Worm (Caenorhabditis elegans) whole organism, L2 larva: ENCODE results near the gene F55C12.19.

Experiments used
- C34F6.9 ChIP-seq: fragments of 150-350 bp; optimal IDR thresholded peaks from 2 replicates; lab custom pipeline; 2014; ENCODE audit warnings: missing biosample characterization, missing genetic modification characterization
- F13H6.1 ChIP-seq: sonication (generic microtip); optimal IDR thresholded peaks from 2 replicates; lab custom pipeline; 2016; ENCODE audit warnings: missing genetic modification characterization, missing compliant biosample characterization
- R02D3.7 ChIP-seq: fragments of 150-350 bp; optimal IDR thresholded peaks from 2 replicates; lab custom pipeline; 2014; ENCODE audit warnings: missing biosample characterization, missing genetic modification characterization
- Y55F3AM.14 ChIP-seq: fragments of 200-800 bp; sonication (Bioruptor generic); optimal IDR thresholded peaks from 2 replicates; lab custom pipeline; 2018; ENCODE audit warnings: mild to moderate bottlenecking, missing genetic modification characterization, missing compliant biosample characterization
- ZK546.5 ChIP-seq: sonication (generic microtip); optimal IDR thresholded peaks from 2 replicates; lab custom pipeline; 2017; ENCODE audit warnings: missing biosample characterization, missing genetic modification characterization
- alr-1 ChIP-seq: fragments of 150-350 bp; optimal IDR thresholded peaks from 2 replicates; lab custom pipeline; 2014; ENCODE audit warnings: missing biosample characterization, missing genetic modification characterization
- aly-2 ChIP-seq: fragments of 150-350 bp; optimal IDR thresholded peaks from 2 replicates; lab custom pipeline; 2014; ENCODE audit warnings: missing biosample characterization, missing genetic modification characterization
- ama-1 ChIP-seq: fragments of 150-350 bp; optimal IDR thresholded peaks from 2 replicates; lab custom pipeline; 2018; ENCODE audit warnings: inconsistent platforms
- blmp-1 ChIP-seq: sonication (generic microtip); optimal IDR thresholded peaks from 2 replicates; lab custom pipeline; 2017; ENCODE audit warnings: missing genetic modification characterization, mild to moderate bottlenecking, missing compliant biosample characterization, antibody characterized with exemption, moderate library complexity; ENCODE audit not compliant: insufficient read depth
- ceh-16 ChIP-seq: fragments of 150-350 bp; optimal IDR thresholded peaks from 2 replicates; lab custom pipeline; 2014; ENCODE audit warnings: missing biosample characterization, missing genetic modification characterization
- ceh-82 ChIP-seq: fragments of 150-350 bp; optimal IDR thresholded peaks from 2 replicates; lab custom pipeline; 2014; ENCODE audit warnings: missing biosample characterization, missing genetic modification characterization
- crh-2 ChIP-seq: sonication (generic microtip); optimal IDR thresholded peaks from 2 replicates; lab custom pipeline; 2017; ENCODE audit warnings: missing biosample characterization, missing genetic modification characterization
- dmd-4 ChIP-seq: sonication (generic microtip); optimal IDR thresholded peaks from 2 replicates; lab custom pipeline; 2017; ENCODE audit warnings: missing biosample characterization, missing genetic modification characterization
- egl-27 ChIP-seq: sonication (generic microtip); optimal IDR thresholded peaks from 3 replicates; lab custom pipeline; 2017; ENCODE audit warnings: missing biosample characterization, missing genetic modification reagents, missing genetic modification characterization
- elt-1 ChIP-seq: fragments of 150-350 bp; optimal IDR thresholded peaks from 2 replicates; lab custom pipeline; 2014; ENCODE audit warnings: missing biosample characterization, missing genetic modification characterization
- elt-3 ChIP-seq: sonication (generic microtip); optimal IDR thresholded peaks from 2 replicates; lab custom pipeline; 2017; ENCODE audit warnings: missing biosample characterization, missing genetic modification characterization
- fos-1 ChIP-seq: fragments of 150-350 bp; optimal IDR thresholded peaks from 2 replicates; lab custom pipeline; 2014; ENCODE audit warnings: missing biosample characterization, missing genetic modification characterization
- gmeb-1 ChIP-seq: fragments of 150-350 bp; optimal IDR thresholded peaks from 2 replicates; lab custom pipeline; 2014; ENCODE audit warnings: missing biosample characterization, missing genetic modification characterization
- lin-11 ChIP-seq: fragments of 150-350 bp; sonication (generic microtip); optimal IDR thresholded peaks from 2 replicates; lab custom pipeline; 2014; ENCODE audit warnings: missing biosample characterization, missing genetic modification characterization, inconsistent platforms, mixed read lengths
- lin-13 ChIP-seq: fragments of 150-350 bp; optimal IDR thresholded peaks from 2 replicates; lab custom pipeline; 2014; ENCODE audit warnings: missing biosample characterization, missing genetic modification reagents, missing genetic modification characterization
- lin-39 ChIP-seq: fragments of 150-350 bp; optimal IDR thresholded peaks from 2 replicates; lab custom pipeline; 2014; ENCODE audit warnings: missing biosample characterization, missing genetic modification reagents, missing genetic modification characterization
- lsy-2 ChIP-seq, 2 experiments: fragments of 150-350 bp in 1 of 2; sonication (generic microtip) in 1 of 2; optimal IDR thresholded peaks; 2 replicates each; lab custom pipeline; 2014 to 2017; ENCODE audit warnings: missing biosample characterization in 2 of 2, missing genetic modification characterization in 2 of 2
- mab-5 ChIP-seq: fragments of 150-350 bp; optimal IDR thresholded peaks from 2 replicates; lab custom pipeline; 2014; ENCODE audit warnings: missing biosample characterization, missing genetic modification characterization
- mbf-1 ChIP-seq: sonication (generic microtip); optimal IDR thresholded peaks from 2 replicates; lab custom pipeline; 2017; ENCODE audit warnings: missing biosample characterization, missing genetic modification characterization
- mdl-1 ChIP-seq, 2 experiments: fragments of 150-350 bp in 1 of 2; sonication (generic microtip) in 1 of 2; optimal IDR thresholded peaks; 2 replicates each; lab custom pipeline; 2017; ENCODE audit warnings: missing biosample characterization in 2 of 2, missing genetic modification characterization in 2 of 2
- nhr-10 ChIP-seq: sonication (generic microtip); optimal IDR thresholded peaks from 2 replicates; lab custom pipeline; 2017; ENCODE audit warnings: missing biosample characterization, missing genetic modification characterization
- nhr-11 ChIP-seq: fragments of 150-350 bp; optimal IDR thresholded peaks from 2 replicates; lab custom pipeline; 2014; ENCODE audit warnings: missing biosample characterization, missing genetic modification characterization
- nhr-12 ChIP-seq: fragments of 150-350 bp; optimal IDR thresholded peaks from 2 replicates; lab custom pipeline; 2014; ENCODE audit warnings: missing biosample characterization, missing genetic modification characterization
- nhr-129 ChIP-seq: fragments of 150-350 bp; optimal IDR thresholded peaks from 2 replicates; lab custom pipeline; 2014; ENCODE audit warnings: missing biosample characterization, missing genetic modification characterization
- nhr-21 ChIP-seq: fragments of 150-350 bp; optimal IDR thresholded peaks from 2 replicates; lab custom pipeline; 2014; ENCODE audit warnings: missing biosample characterization, missing genetic modification characterization
- nhr-23 ChIP-seq: fragments of 150-350 bp; optimal IDR thresholded peaks from 2 replicates; lab custom pipeline; 2014; ENCODE audit warnings: missing biosample characterization, missing genetic modification reagents, missing genetic modification characterization
- nhr-237 ChIP-seq: fragments of 150-350 bp; optimal IDR thresholded peaks from 2 replicates; lab custom pipeline; 2014; ENCODE audit warnings: missing biosample characterization, missing genetic modification characterization
- nhr-25 ChIP-seq: fragments of 150-350 bp; sonication (generic microtip); optimal IDR thresholded peaks from 3 replicates; lab custom pipeline; 2014; ENCODE audit warnings: missing biosample characterization, missing genetic modification characterization
- nhr-6 ChIP-seq: fragments of 150-350 bp; optimal IDR thresholded peaks from 2 replicates; lab custom pipeline; 2014; ENCODE audit warnings: missing biosample characterization, missing genetic modification characterization
- nhr-77 ChIP-seq: fragments of 150-350 bp; optimal IDR thresholded peaks from 2 replicates; lab custom pipeline; 2014; ENCODE audit warnings: missing biosample characterization, missing genetic modification characterization
- peb-1 ChIP-seq: fragments of 150-350 bp; optimal IDR thresholded peaks from 2 replicates; lab custom pipeline; 2014; ENCODE audit warnings: missing biosample characterization, missing genetic modification characterization
- sem-4 ChIP-seq: fragments of 150-350 bp; optimal IDR thresholded peaks from 2 replicates; lab custom pipeline; 2014; ENCODE audit warnings: missing biosample characterization, missing genetic modification reagents, missing genetic modification characterization
- skn-1 ChIP-seq: sonication (generic microtip); optimal IDR thresholded peaks from 2 replicates; lab custom pipeline; 2017; ENCODE audit warnings: missing biosample characterization, missing genetic modification characterization
- sma-3 ChIP-seq: sonication (generic microtip); optimal IDR thresholded peaks from 2 replicates; lab custom pipeline; 2016; ENCODE audit warnings: missing genetic modification reagents, missing genetic modification characterization, missing compliant biosample characterization
- sma-9 ChIP-seq, 2 experiments: fragments of 150-350 bp in 1 of 2; sonication (generic microtip) in 1 of 2; optimal IDR thresholded peaks; 2 replicates each; lab custom pipeline; 2014 to 2016; ENCODE audit warnings: missing genetic modification characterization in 2 of 2, mild to moderate bottlenecking in 1 of 2, missing biosample characterization in 1 of 2, missing compliant biosample characterization in 1 of 2, missing genetic modification reagents in 1 of 2, moderate library complexity in 1 of 2
- snpc-4 ChIP-seq: fragments of 150-350 bp; optimal IDR thresholded peaks from 2 replicates; lab custom pipeline; 2014; ENCODE audit warnings: missing biosample characterization, missing genetic modification characterization
- unc-39 ChIP-seq: fragments of 150-350 bp; optimal IDR thresholded peaks from 2 replicates; lab custom pipeline; 2014; ENCODE audit warnings: missing biosample characterization, missing genetic modification characterization
- unc-55 ChIP-seq: fragments of 150-350 bp; sonication (generic microtip); optimal IDR thresholded peaks from 3 replicates; lab custom pipeline; 2014; ENCODE audit warnings: missing biosample characterization, missing genetic modification reagents, missing genetic modification characterization
- unc-62 ChIP-seq: fragments of 150-350 bp; optimal IDR thresholded peaks from 2 replicates; lab custom pipeline; 2014; ENCODE audit warnings: missing biosample characterization, missing genetic modification reagents, missing genetic modification characterization
- zag-1 ChIP-seq: fragments of 150-350 bp; optimal IDR thresholded peaks from 2 replicates; lab custom pipeline; 2014; ENCODE audit warnings: missing biosample characterization, missing genetic modification characterization
- ztf-1 ChIP-seq: fragments of 200-800 bp; sonication (Bioruptor generic); conservative IDR thresholded peaks from 2 replicates; pipeline ENCODE4 v1.3.6; 2022; ENCODE audit warnings: missing genetic modification characterization, missing compliant biosample characterization
- ztf-11 ChIP-seq: sonication (generic microtip); optimal IDR thresholded peaks from 2 replicates; lab custom pipeline; 2017; ENCODE audit warnings: missing biosample characterization, missing genetic modification characterization
- ztf-4 ChIP-seq: fragments of 150-350 bp; optimal IDR thresholded peaks from 2 replicates; lab custom pipeline; 2014; ENCODE audit warnings: missing biosample characterization, missing genetic modification characterization

Gene F55C12.19

DNA sequence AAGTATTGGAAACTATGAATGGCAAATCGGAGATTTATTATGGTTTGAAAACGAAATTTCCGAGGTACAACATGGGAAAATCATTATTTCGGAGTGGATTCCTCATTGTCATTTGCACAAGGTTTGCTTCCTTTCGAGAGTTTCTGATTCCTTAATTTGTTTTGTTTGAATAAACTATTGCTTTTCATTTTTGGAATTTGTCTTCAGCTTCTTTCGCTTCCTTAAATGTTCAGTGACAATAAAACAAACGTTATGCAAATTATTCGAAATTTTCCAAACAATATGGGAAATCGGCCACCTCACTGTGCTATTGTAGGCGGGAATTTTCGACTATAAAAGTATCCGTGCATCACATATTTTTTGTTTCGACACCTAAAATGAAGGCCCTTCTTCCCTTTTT, 24.1 kb upstream of the F55C12.19 start, which contains the start of gene nep-25:
TSS of gene nep-25 (plus strand) at position 375 of the 400 bp plus-strand sequence.
- TF ChIP-seq nhr-25 (tag; lab: Kevin White, UChicago) (no peak), nhr-237 (tag; lab: Kevin White, UChicago) (no peak), zag-1 (no peak), dmd-4 (no peak), nhr-77 (tag; lab: Kevin White, UChicago) (no peak), nhr-129 (tag; lab: Kevin White, UChicago) (no peak), C34F6.9 (tag; lab: Kevin White, UChicago) (no peak), unc-39 (tag; lab: Kevin White, UChicago) (no peak)
- TF ChIP-seq, all 48 proteins: peak for 0

ce11 chrII:5844694-5845129, 21.2 kb upstream of the F55C12.19 start:
- TF ChIP-seq unc-39 (tag; lab: Kevin White, UChicago) (peak; percentile 63), sma-9 (GFP tag; optimal IDR thresholded peaks at IDR 0.05; lab: Kevin White, UChicago) (peak; percentile 98), sma-9 (tag; optimal IDR thresholded peaks at IDR 0.05; lab: Kevin White, UChicago) (peak; percentile 71), egl-27 (tag; lab: Kevin White, UChicago) (peak; percentile 99), F13H6.1 (peak; percentile 99), peb-1 (tag; lab: Kevin White, UChicago) (no peak), lin-11 (tag; lab: Kevin White, UChicago) (peak; percentile 99), ceh-82 (peak; percentile 90), elt-1 (peak; percentile 45), nhr-237 (tag; lab: Kevin White, UChicago) (peak; percentile 95), lin-39 (tag; lab: Kevin White, UChicago) (peak; percentile 96), ama-1 (lab: Kevin White, UChicago) (peak; percentile 100), nhr-25 (tag; lab: Kevin White, UChicago) (peak; percentile 99), ceh-16 (tag; lab: Kevin White, UChicago) (peak; percentile 96), dmd-4 (peak; percentile 79), alr-1 (tag; lab: Kevin White, UChicago) (no peak), ztf-11 (peak; percentile 85), mab-5 (tag; lab: Kevin White, UChicago) (peak; percentile 98), aly-2 (tag; lab: Kevin White, UChicago) (peak; percentile 94), crh-2 (tag; lab: Kevin White, UChicago) (peak; percentile 99), ZK546.5 (tag; lab: Kevin White, UChicago) (peak; percentile 85), nhr-21 (peak; percentile 99), nhr-77 (tag; lab: Kevin White, UChicago) (peak; percentile 93), gmeb-1 (tag; lab: Kevin White, UChicago) (peak; percentile 95), lsy-2 (tag; optimal IDR thresholded peaks at IDR 0.05; lab: Kevin White, UChicago) (peak; percentile 97), fos-1 (tag; lab: Kevin White, UChicago) (peak; percentile 98), blmp-1 (peak; percentile 82), zag-1 (peak; percentile 99), sem-4 (peak; percentile 99), nhr-23 (tag; lab: Kevin White, UChicago) (no peak), unc-55 (GFP tag; lab: Kevin White, UChicago) (peak; percentile 99), R02D3.7 (tag; lab: Kevin White, UChicago) (peak; percentile 83), Y55F3AM.14 (GFP tag; lab: Kevin White, UChicago) (peak; percentile 97), sma-3 (GFP tag; lab: Kevin White, UChicago) (peak; percentile 99), lin-13 (GFP tag; lab: Kevin White, UChicago) (peak; percentile 98), nhr-129 (tag; lab: Kevin White, UChicago) (peak; percentile 99), mbf-1 (peak; percentile 64), mdl-1 (tag; optimal IDR thresholded peaks at IDR 0.05; lab: Kevin White, UChicago) (peak; percentile 92 to 93), unc-62 (peak; percentile 83), nhr-6 (tag; lab: Kevin White, UChicago) (peak; percentile 98), elt-3 (tag; lab: Kevin White, UChicago) (no peak), skn-1 (tag; lab: Kevin White, UChicago) (peak; percentile 81), nhr-10 (peak; percentile 97), nhr-12 (tag; lab: Kevin White, UChicago) (peak; percentile 59), ztf-4 (tag; lab: Kevin White, UChicago) (peak; percentile 99), C34F6.9 (tag; lab: Kevin White, UChicago) (peak; percentile 100), nhr-11 (tag; lab: Kevin White, UChicago) (peak; percentile 88), snpc-4 (tag; lab: Kevin White, UChicago) (peak; percentile 100), ztf-1 (GFP tag; lab: Robert Waterston, UW) (0 out of 2 replicates have a peak, but pooled peaks have one; percentile 81)
